Fruit fly (Drosophila melanogaster): ENCODE data around the gene CG1394.

CG1394 gene

dm6 chrX:11170578-11170977, at the start of gene CG1394:
Gene CG1394 (minus strand): TSS chrX:11170678.
- TF ChIP-seq prd (optimal IDR thresholded peaks at IDR 0.05), result no peak
- no peak for TF ChIP-seq prd (GFP tag; IDR thresholded peaks at IDR 0.05)
- TF ChIP-seq CG16813 (GFP tag; IDR thresholded peaks at IDR 0.05; ENCODE audit: partially characterized antibody), result no peak
- TF ChIP-seq CG31388 (GFP tag; optimal IDR thresholded peaks at IDR 0.05), result no peak
- no peak for TF ChIP-seq fru (optimal IDR thresholded peaks at IDR 0.05)
- no peak for TF ChIP-seq HmgZ (tag; optimal IDR thresholded peaks at IDR 0.05)
- TF ChIP-seq Hr3 (GFP tag; optimal IDR thresholded peaks at IDR 0.05), result no peak
- TF ChIP-seq CG7786 (GFP tag; optimal IDR thresholded peaks at IDR 0.05), result no peak
- TF ChIP-seq al (GFP tag; IDR thresholded peaks at IDR 0.05), result no peak
- TF ChIP-seq sisA (GFP tag; IDR thresholded peaks at IDR 0.05), result no peak
- TF ChIP-seq CG9215 (GFP tag; IDR thresholded peaks at IDR 0.05), result no peak
- TF ChIP-seq Dad (GFP tag; optimal IDR thresholded peaks at IDR 0.05), result no peak
- no peak for TF ChIP-seq CG10959 (GFP tag; IDR thresholded peaks at IDR 0.05)
- TF ChIP-seq CG15479 (GFP tag; optimal IDR thresholded peaks at IDR 0.05), result no peak
- no peak for TF ChIP-seq dysf (GFP tag; IDR thresholded peaks at IDR 0.05)
- no peak for TF ChIP-seq CG14965 (GFP tag; optimal IDR thresholded peaks at IDR 0.05; ENCODE audit: borderline replicate concordance)
- no peak for TF ChIP-seq ara (GFP tag; IDR thresholded peaks at IDR 0.05)

dm6 chrX:11203104-11203503, 32.6 kb upstream of the CG1394 start:
- TF ChIP-seq sob (GFP tag; IDR thresholded peaks at IDR 0.05) (no peak), Hr39 (optimal IDR thresholded peaks at IDR 0.05) (peak; percentile 64), sens-2 (GFP tag; IDR thresholded peaks at IDR 0.05) (no peak), CG17912 (GFP tag; optimal IDR thresholded peaks at IDR 0.05) (no peak)

dm6 chrX:11201948-11202347, 31.5 kb upstream of the CG1394 start, which contains the start of gene CG11106:
Gene CG11106 (plus strand): TSS chrX:11202248.
- TF ChIP-seq CG4854 (GFP tag; optimal IDR thresholded peaks at IDR 0.05) (no peak), luna (GFP tag; optimal IDR thresholded peaks at IDR 0.05) (no peak)

- TF ChIP-seq CG2712 (tag; optimal IDR thresholded peaks at IDR 0.05) (no peak), insv (GFP tag; optimal IDR thresholded peaks at IDR 0.05) (no peak), CG8765 (GFP tag; IDR thresholded peaks at IDR 0.05) (no peak), Ssrp (tag; optimal IDR thresholded peaks at IDR 0.05) (no peak), salm (tag; optimal IDR thresholded peaks at IDR 0.05) (no peak), br (optimal IDR thresholded peaks at IDR 0.05) (no peak), CG14710 (tag; optimal IDR thresholded peaks at IDR 0.05) (no peak), Tbp (GFP tag; optimal IDR thresholded peaks at IDR 0.05) (no peak), CG3407 (GFP tag; optimal IDR thresholded peaks at IDR 0.05) (no peak), Oli (tag; optimal IDR thresholded peaks at IDR 0.05) (no peak), wor (GFP tag; IDR thresholded peaks at IDR 0.05) (no peak), shn (GFP tag; optimal IDR thresholded peaks at IDR 0.05) (no peak), CG17612 (GFP tag; IDR thresholded peaks at IDR 0.05) (no peak), cg (GFP tag; optimal IDR thresholded peaks at IDR 0.05) (no peak), CG4404 (GFP tag; IDR thresholded peaks at IDR 0.05) (no peak), CG3281 (GFP tag; optimal IDR thresholded peaks at IDR 0.05) (no peak), nau (GFP tag; optimal IDR thresholded peaks at IDR 0.05) (no peak), CG13624 (GFP tag; optimal IDR thresholded peaks at IDR 0.05) (no peak)
Observed at dm6 chrX:11182631-11183030, 12.2 kb upstream of the CG1394 start, which contains the start of gene CG15200. Gene CG15200 (plus strand): TSS chrX:11182931.
